Fruit fly (Drosophila melanogaster): ENCODE measurements around the gene IntS6.
A peak's percentile ranks its signal among the peaks of the same experiment; 100 is the strongest.

IntS6 gene

DNA sequence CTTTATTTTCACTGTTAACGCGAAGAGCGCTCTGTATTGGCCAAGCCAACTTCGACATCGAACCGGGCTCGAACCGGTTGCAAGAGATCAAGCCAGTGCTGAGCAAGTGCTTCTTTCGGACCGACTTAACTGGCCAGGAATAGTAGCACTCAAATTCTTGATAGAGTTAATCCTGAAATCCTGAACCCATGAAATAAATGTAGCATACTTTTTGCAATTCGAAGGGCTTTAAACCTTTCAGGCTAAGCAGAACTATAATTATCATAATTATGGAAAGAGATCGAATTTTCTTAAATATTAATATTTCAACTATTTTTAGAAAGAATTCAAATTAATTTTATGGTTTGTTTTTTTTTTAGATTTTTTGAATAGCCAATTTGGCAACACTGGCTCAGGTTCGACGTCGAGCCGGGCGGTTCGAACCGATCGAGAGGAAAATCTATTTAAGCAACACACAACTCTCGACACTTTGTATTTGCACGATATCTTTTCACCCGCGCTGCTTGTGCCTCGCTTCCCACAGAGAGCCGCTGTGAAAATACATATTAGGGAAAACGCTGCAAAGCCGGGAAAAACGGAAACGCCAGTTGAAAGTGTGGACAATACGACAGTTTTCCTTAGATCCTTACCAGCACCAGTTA, 48.8 kb downstream of the IntS6 start, which contains the start of gene AdamTS-B (continued):
- TF ChIP-seq CG6808 (GFP tag; optimal IDR thresholded peaks at IDR 0.05), result peak; percentile 78
- TF ChIP-seq CG6163 (GFP tag; IDR thresholded peaks at IDR 0.05), result peak; percentile 78
- no peak for TF ChIP-seq fd85E (GFP tag; optimal IDR thresholded peaks at IDR 0.05)
- TF ChIP-seq CG34406 (GFP tag; optimal IDR thresholded peaks at IDR 0.05), result peak; percentile 53
- peak; percentile 59 for TF ChIP-seq CG4318 (GFP tag; optimal IDR thresholded peaks at IDR 0.05)
- TF ChIP-seq fkh (GFP tag; optimal IDR thresholded peaks at IDR 0.05), result no peak
- peak; percentile 62 for TF ChIP-seq Sox102F (GFP tag; optimal IDR thresholded peaks at IDR 0.05)
- peak; percentile 70 for TF ChIP-seq fd59A (GFP tag; optimal IDR thresholded peaks at IDR 0.05)
- TF ChIP-seq CG1621 (tag; optimal IDR thresholded peaks at IDR 0.05), result peak; percentile 52
- peak; percentile 57 for TF ChIP-seq dsx (GFP tag; optimal IDR thresholded peaks at IDR 0.05; ENCODE audit: poor library complexity, severe bottlenecking)
- peak; percentile 22 for TF ChIP-seq Eip78C (GFP tag)
- peak; percentile 69; the same call in 2 of the 3 replicates for TF ChIP-seq eg (GFP tag; IDR thresholded peaks at IDR 0.05)
- TF ChIP-seq CG8319 (GFP tag; optimal IDR thresholded peaks at IDR 0.05), result peak; percentile 16
- TF ChIP-seq salr (GFP tag; optimal IDR thresholded peaks at IDR 0.05), result peak; percentile 17 to 51
- peak; percentile 73 for TF ChIP-seq CG10669 (GFP tag; optimal IDR thresholded peaks at IDR 0.05)
- TF ChIP-seq Ets21C (GFP tag; optimal IDR thresholded peaks at IDR 0.05), result peak; percentile 26
- peak; percentile 63 for TF ChIP-seq OdsH (GFP tag; optimal IDR thresholded peaks at IDR 0.05)
- peak; percentile 69 for TF ChIP-seq CG15336 (GFP tag; IDR thresholded peaks at IDR 0.05)
- TF ChIP-seq CG7368 (GFP tag; optimal IDR thresholded peaks at IDR 0.05), result peak; percentile 57
- peak; percentile 62 for TF ChIP-seq acj6 (GFP tag; optimal IDR thresholded peaks at IDR 0.05)
- peak; percentile 77 for TF ChIP-seq Met (GFP tag; optimal IDR thresholded peaks at IDR 0.05)
- peak; percentile 28 for TF ChIP-seq Blimp-1 (GFP tag; optimal IDR thresholded peaks at IDR 0.05)
- TF ChIP-seq Smox (GFP tag; optimal IDR thresholded peaks at IDR 0.05), result peak; percentile 70
- peak; percentile 56 for TF ChIP-seq CG9139 (GFP tag; optimal IDR thresholded peaks at IDR 0.05)

DNA sequence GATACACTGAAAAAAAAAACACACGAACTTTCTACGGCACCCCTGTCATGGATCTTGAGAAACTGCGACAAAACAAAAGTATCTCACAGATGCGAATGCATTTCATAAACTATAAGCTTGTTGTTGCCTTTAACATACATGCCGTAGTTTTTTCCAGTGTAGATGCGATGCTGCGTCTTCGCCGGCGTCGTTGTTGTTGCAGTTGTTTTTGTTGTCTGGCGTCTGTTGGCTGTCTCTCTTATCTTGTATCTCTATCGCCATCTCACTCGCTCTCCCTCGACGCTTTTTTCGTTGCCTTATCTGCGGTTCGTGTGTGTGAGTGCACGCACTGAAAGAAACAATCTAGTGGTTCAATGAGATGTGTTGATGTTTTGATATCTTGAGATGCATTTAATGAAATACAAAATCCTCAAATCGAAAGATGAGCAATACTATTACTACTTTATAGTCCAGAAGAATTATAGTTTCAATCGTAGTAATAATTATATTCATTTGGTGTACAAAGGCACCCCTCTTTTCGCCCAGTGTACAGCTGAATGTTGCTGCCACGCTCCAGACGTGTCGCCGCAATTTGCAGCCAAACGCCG, 50.5 kb downstream of the IntS6 start:
- TF ChIP-seq cyc (GFP tag; optimal IDR thresholded peaks at IDR 0.05) (peak; percentile 99), fd85E (GFP tag; optimal IDR thresholded peaks at IDR 0.05) (peak; percentile 94), Lpt (GFP tag; optimal IDR thresholded peaks at IDR 0.05) (peak; percentile 94), CG16779 (tag; optimal IDR thresholded peaks at IDR 0.05) (peak; percentile 95), CG8319 (GFP tag; optimal IDR thresholded peaks at IDR 0.05) (peak; percentile 95), Smox (GFP tag; optimal IDR thresholded peaks at IDR 0.05) (peak; percentile 97), Blimp-1 (GFP tag; optimal IDR thresholded peaks at IDR 0.05) (peak; percentile 70), acj6 (GFP tag; optimal IDR thresholded peaks at IDR 0.05) (peak; percentile 98), OdsH (GFP tag; optimal IDR thresholded peaks at IDR 0.05) (peak; percentile 96), CG7368 (GFP tag; optimal IDR thresholded peaks at IDR 0.05) (peak; percentile 99), CG8632 (GFP tag; optimal IDR thresholded peaks at IDR 0.05) (peak; percentile 95), CG10669 (GFP tag; optimal IDR thresholded peaks at IDR 0.05) (peak; percentile 94), ss (GFP tag; optimal IDR thresholded peaks at IDR 0.05) (peak; percentile 95 to 97), lz (GFP tag; optimal IDR thresholded peaks at IDR 0.05) (peak; percentile 98), Hr38 (GFP tag; optimal IDR thresholded peaks at IDR 0.05) (peak; percentile 66), CG11294 (GFP tag; IDR thresholded peaks at IDR 0.05) (peak; percentile 89), CG34406 (GFP tag; optimal IDR thresholded peaks at IDR 0.05) (peak; percentile 97), fkh (GFP tag; optimal IDR thresholded peaks at IDR 0.05) (peak; percentile 67), pdm3 (GFP tag; optimal IDR thresholded peaks at IDR 0.05) (peak; percentile 98), CG11762 (GFP tag; optimal IDR thresholded peaks at IDR 0.05; ENCODE audit: insufficient read depth) (peak; percentile 97), Sox102F (GFP tag; optimal IDR thresholded peaks at IDR 0.05) (peak; percentile 97), Ets96B (tag; optimal IDR thresholded peaks at IDR 0.05) (peak; percentile 83), vri (GFP tag; optimal IDR thresholded peaks at IDR 0.05) (peak; percentile 96), CG1621 (tag; optimal IDR thresholded peaks at IDR 0.05) (peak; percentile 96), CG10631 (GFP tag; optimal IDR thresholded peaks at IDR 0.05) (peak; percentile 97), CG3919 (GFP tag; optimal IDR thresholded peaks at IDR 0.05) (peak; percentile 99), esn (GFP tag; optimal IDR thresholded peaks at IDR 0.05) (peak; percentile 98), CG6854 (GFP tag; optimal IDR thresholded peaks at IDR 0.05) (peak; percentile 95), achi (GFP tag; optimal IDR thresholded peaks at IDR 0.05) (peak; percentile 96), Eip78C (GFP tag) (peak; percentile 99), topi (GFP tag; optimal IDR thresholded peaks at IDR 0.05) (peak; percentile 99), dsx (GFP tag; optimal IDR thresholded peaks at IDR 0.05; ENCODE audit: poor library complexity, severe bottlenecking) (peak; percentile 84), CG11902 (GFP tag; optimal IDR thresholded peaks at IDR 0.05) (peak; percentile 96), CG3032 (tag; optimal IDR thresholded peaks at IDR 0.05) (peak; percentile 74), Ets21C (GFP tag; optimal IDR thresholded peaks at IDR 0.05) (peak; percentile 96), svp (GFP tag) (peak; percentile 99), Met (GFP tag; optimal IDR thresholded peaks at IDR 0.05) (peak; percentile 97)
